Worm (Caenorhabditis elegans): ENCODE measurements around the gene srh-236.

ce11 chrV:17170822-17171221, 41.0 kb downstream of the srh-236 start, which contains the start of gene srw-51:
- TF ChIP-seq ceh-82 (tag; optimal IDR thresholded peaks at IDR 0.05) (no peak), unc-39 (tag; optimal IDR thresholded peaks at IDR 0.05) (no peak), blmp-1 (tag; optimal IDR thresholded peaks at IDR 0.05; ENCODE audit: insufficient read depth) (no peak)

All from whole organism, L2 larva.